Fruit fly (Drosophila melanogaster) whole organism, embryonic: ENCODE data around the gene CG33791.

ENCODE experiments used
- Atf-2 ChIP-seq: fragments of 200-800 bp; sonication (Bioruptor generic); optimal IDR thresholded peaks from 2 replicates; lab custom pipeline; 2016; ENCODE audit warnings: missing biosample characterization, missing genetic modification characterization
- B-H1 ChIP-seq: fragments of 200-800 bp; sonication (Bioruptor generic); IDR thresholded peaks from 3 replicates; pipeline ENCODE4 v1.3.6; 2022; ENCODE audit warnings: missing biosample characterization, missing genetic modification characterization
- CG10543 ChIP-seq: fragments of 200-800 bp; sonication (Bioruptor generic); optimal IDR thresholded peaks from 3 replicates; lab custom pipeline; 2017; ENCODE audit warnings: missing biosample characterization, mild to moderate bottlenecking, missing genetic modification characterization, moderate library complexity
- CG11504 ChIP-seq: fragments of 200-800 bp; sonication (Bioruptor generic); optimal IDR thresholded peaks from 3 replicates; lab custom pipeline; 2019; ENCODE audit warnings: missing biosample characterization, mild to moderate bottlenecking, missing genetic modification characterization, moderate library complexity
- CG12071 ChIP-seq: fragments of 200-800 bp; sonication (Bioruptor generic); optimal IDR thresholded peaks from 3 replicates; lab custom pipeline; 2018; ENCODE audit warnings: missing biosample characterization, mild to moderate bottlenecking, missing genetic modification characterization
- CG14667 ChIP-seq: fragments of 200-800 bp; sonication (Bioruptor generic); IDR thresholded peaks from 2 replicates; pipeline ENCODE4 v1.3.6; 2022; ENCODE audit warnings: missing biosample characterization, missing genetic modification characterization
- CG15073 ChIP-seq: fragments of 200-800 bp; sonication (Bioruptor generic); optimal IDR thresholded peaks from 2 replicates; lab custom pipeline; 2016; ENCODE audit warnings: missing biosample characterization, missing genetic modification characterization
- CG15479 ChIP-seq: fragments of 200-800 bp; sonication (Bioruptor generic); optimal IDR thresholded peaks from 3 replicates; lab custom pipeline; 2019; ENCODE audit warnings: missing biosample characterization, mild to moderate bottlenecking, missing genetic modification characterization, moderate library complexity
- CG18619 ChIP-seq: fragments of 200-800 bp; sonication (Bioruptor generic); optimal IDR thresholded peaks from 3 replicates; lab custom pipeline; 2017; ENCODE audit warnings: missing biosample characterization, mild to moderate bottlenecking, missing genetic modification characterization
- CG18764 ChIP-seq: fragments of 200-800 bp; sonication (Bioruptor generic); optimal IDR thresholded peaks from 3 replicates; lab custom pipeline; 2016; ENCODE audit warnings: missing biosample characterization, missing genetic modification characterization
- CG2678 ChIP-seq: fragments of 200-800 bp; sonication (Bioruptor generic); optimal IDR thresholded peaks from 3 replicates; lab custom pipeline; 2019; ENCODE audit warnings: missing biosample characterization, mild to moderate bottlenecking, missing genetic modification characterization, moderate library complexity
- CG3281 ChIP-seq: fragments of 200-800 bp; sonication (Bioruptor generic); optimal IDR thresholded peaks from 3 replicates; lab custom pipeline; 2017; ENCODE audit warnings: missing biosample characterization, mild to moderate bottlenecking, missing genetic modification characterization
- CG34422 ChIP-seq: fragments of 200-800 bp; sonication (Bioruptor generic); IDR thresholded peaks from 3 replicates; pipeline ENCODE4 v1.3.6; 2022; ENCODE audit warnings: missing biosample characterization, missing genetic modification characterization
- CG6272 ChIP-seq: fragments of 200-800 bp; sonication (Bioruptor generic); IDR thresholded peaks from 2 replicates; pipeline ENCODE4 v1.3.6; 2022; ENCODE audit warnings: missing biosample characterization, missing genetic modification characterization
- CG6683 ChIP-seq: fragments of 200-800 bp; sonication (Bioruptor generic); optimal IDR thresholded peaks from 2 replicates; lab custom pipeline; 2017; ENCODE audit warnings: missing biosample characterization, mild to moderate bottlenecking, missing genetic modification characterization, missing genetic modification reagents
- CG7839 ChIP-seq: fragments of 200-800 bp; sonication (Bioruptor generic); optimal IDR thresholded peaks from 3 replicates; lab custom pipeline; 2018; ENCODE audit warnings: missing biosample characterization, mild to moderate bottlenecking, missing genetic modification characterization, moderate library complexity
- D ChIP-seq, 2 experiments: fragments of 200-800 bp in 1 of 2; fragments of >200 bp in 1 of 2; sonication (Bioruptor generic) in 1 of 2; optimal IDR thresholded peaks; 2 replicates in 1 of 2; 3 replicates in 1 of 2; lab custom pipeline; 2017; ENCODE audit warnings: mild to moderate bottlenecking in 1 of 2, missing biosample characterization in 1 of 2, missing genetic modification characterization in 1 of 2, missing genetic modification reagents in 1 of 2
- D19A ChIP-seq: fragments of 200-800 bp; optimal IDR thresholded peaks from 3 replicates; lab custom pipeline; 2019; ENCODE audit warnings: missing biosample characterization, mild to moderate bottlenecking, missing genetic modification characterization, moderate library complexity
- Dek ChIP-seq: fragments of 200-800 bp; sonication (Bioruptor generic); optimal IDR thresholded peaks from 3 replicates; lab custom pipeline; 2019; ENCODE audit warnings: missing biosample characterization, mild to moderate bottlenecking, missing genetic modification characterization, moderate library complexity
- Hr78 ChIP-seq, 2 experiments: fragments of 200-800 bp in 1 of 2; fragments of >200 bp in 1 of 2; sonication (Bioruptor generic) in 1 of 2; optimal IDR thresholded peaks; 2 replicates each; lab custom pipeline; 2017 to 2019; ENCODE audit warnings: missing biosample characterization in 2 of 2, missing genetic modification characterization in 2 of 2, mild to moderate bottlenecking in 1 of 2, moderate library complexity in 1 of 2
- Nf-YA ChIP-seq: fragments of 200-800 bp; sonication (Bioruptor generic); IDR thresholded peaks from 2 replicates; pipeline ENCODE4 v1.3.6; 2022; ENCODE audit warnings: missing biosample characterization, missing genetic modification characterization
- Xbp1 ChIP-seq: fragments of 200-800 bp; sonication (Bioruptor generic); optimal IDR thresholded peaks from 3 replicates; lab custom pipeline; 2016; ENCODE audit warnings: missing biosample characterization, mild to moderate bottlenecking, missing genetic modification characterization
- bab2 ChIP-seq: fragments of 200-800 bp; sonication (Bioruptor generic); optimal IDR thresholded peaks from 2 replicates; lab custom pipeline; 2016; ENCODE audit warnings: missing biosample characterization, missing genetic modification characterization
- bbx ChIP-seq: fragments of 200-800 bp; sonication (Bioruptor generic); IDR thresholded peaks from 2 replicates; pipeline ENCODE4 v1.3.6; 2022; ENCODE audit warnings: missing biosample characterization, missing genetic modification characterization; ENCODE audit not compliant: partially characterized antibody
- bcd ChIP-seq: fragments of 200-800 bp; sonication (Bioruptor generic); optimal IDR thresholded peaks from 2 replicates; lab custom pipeline; 2017; ENCODE audit warnings: missing biosample characterization, mild to moderate bottlenecking, missing genetic modification characterization
- chm ChIP-seq: fragments of 200-800 bp; sonication (Bioruptor generic); IDR thresholded peaks from 2 replicates; pipeline ENCODE4 v1.3.6; 2022; ENCODE audit warnings: missing biosample characterization, missing genetic modification characterization
- crc ChIP-seq: fragments of 200-800 bp; sonication (Bioruptor generic); optimal IDR thresholded peaks from 2 replicates; lab custom pipeline; 2016; ENCODE audit warnings: missing biosample characterization, missing genetic modification characterization
- cwo ChIP-seq: fragments of 200-800 bp; sonication (Bioruptor generic); optimal IDR thresholded peaks from 3 replicates; lab custom pipeline; 2017; ENCODE audit warnings: missing biosample characterization, missing genetic modification characterization, mild to moderate bottlenecking, moderate library complexity, missing genetic modification reagents
- dmrt99B ChIP-seq: fragments of 200-800 bp; sonication (Bioruptor generic); optimal IDR thresholded peaks from 2 replicates; lab custom pipeline; 2018; ENCODE audit warnings: missing biosample characterization, mild to moderate bottlenecking, missing genetic modification characterization, moderate library complexity
- dpn ChIP-seq, 2 experiments: fragments of 200-800 bp; sonication (Bioruptor generic); optimal IDR thresholded peaks; 3 replicates each; lab custom pipeline; 2016; ENCODE audit warnings: missing biosample characterization in 2 of 2, missing genetic modification characterization in 2 of 2
- eve ChIP-seq, 2 experiments: fragments of >200 bp; optimal IDR thresholded peaks; 2 replicates each; lab custom pipeline; 2017; ENCODE audit warnings: missing biosample characterization in 2 of 2, missing genetic modification characterization in 2 of 2
- eyg ChIP-seq: fragments of 200-800 bp; sonication (Bioruptor generic); optimal IDR thresholded peaks from 3 replicates; lab custom pipeline; 2016; ENCODE audit warnings: missing biosample characterization, missing genetic modification characterization
- gcm2 ChIP-seq: fragments of 200-800 bp; sonication (Bioruptor generic); optimal IDR thresholded peaks from 2 replicates; lab custom pipeline; 2016; ENCODE audit warnings: missing biosample characterization, missing genetic modification characterization
- ham ChIP-seq: fragments of 200-800 bp; sonication (Bioruptor generic); IDR thresholded peaks from 2 replicates; pipeline ENCODE4 v1.3.6; 2022; ENCODE audit warnings: missing biosample characterization, missing genetic modification characterization
- hbn ChIP-seq: fragments of 200-800 bp; sonication (Bioruptor generic); IDR thresholded peaks from 2 replicates; pipeline ENCODE4 v1.3.6; 2022; ENCODE audit warnings: missing biosample characterization, missing genetic modification characterization; ENCODE audit not compliant: partially characterized antibody
- kni ChIP-seq: fragments of 200-800 bp; sonication (Bioruptor generic); optimal IDR thresholded peaks from 3 replicates; lab custom pipeline; 2017; ENCODE audit warnings: mild to moderate bottlenecking, missing biosample characterization, missing genetic modification reagents, missing genetic modification characterization
- lilli ChIP-seq: fragments of 200-800 bp; sonication (Bioruptor generic); optimal IDR thresholded peaks from 3 replicates; lab custom pipeline; 2016; ENCODE audit warnings: missing biosample characterization, missing genetic modification characterization
- pan ChIP-seq, 4 experiments: fragments of >200 bp in 3 of 4; fragments of 200-800 bp in 1 of 4; sonication (Bioruptor generic) in 1 of 4; optimal IDR thresholded peaks in 3 of 4; IDR thresholded peaks in 1 of 4; 2 replicates each; pipeline versions ENCODE4 v1.3.6 to Lab custom; 2017 to 2022; ENCODE audit warnings: missing biosample characterization in 2 of 4, missing genetic modification characterization in 2 of 4, mixed read lengths in 1 of 4
- prd ChIP-seq, 3 experiments: fragments of >200 bp in 2 of 3; fragments of 200-800 bp in 1 of 3; sonication (Bioruptor generic) in 1 of 3; optimal IDR thresholded peaks in 2 of 3; IDR thresholded peaks in 1 of 3; 2 replicates in 2 of 3; 3 replicates in 1 of 3; pipeline versions ENCODE4 v1.3.6 to Lab custom; 2017 to 2022; ENCODE audit warnings: missing biosample characterization in 1 of 3, missing genetic modification characterization in 1 of 3
- psq ChIP-seq: fragments of 200-800 bp; sonication (Bioruptor generic); optimal IDR thresholded peaks from 2 replicates; lab custom pipeline; 2017; ENCODE audit warnings: missing biosample characterization, missing genetic modification characterization
- pum ChIP-seq: fragments of 200-800 bp; sonication (Bioruptor generic); optimal IDR thresholded peaks from 2 replicates; lab custom pipeline; 2016; ENCODE audit warnings: missing biosample characterization, missing genetic modification characterization
- pzg ChIP-seq: fragments of 200-800 bp; sonication (Bioruptor generic); optimal IDR thresholded peaks from 3 replicates; lab custom pipeline; 2018; ENCODE audit warnings: missing biosample characterization, mild to moderate bottlenecking, missing genetic modification characterization, moderate library complexity
- repo ChIP-seq: fragments of 200-800 bp; sonication (Bioruptor generic); optimal IDR thresholded peaks from 2 replicates; lab custom pipeline; 2016; ENCODE audit warnings: missing biosample characterization, missing genetic modification characterization
- schlank ChIP-seq: fragments of 200-800 bp; sonication (Bioruptor generic); optimal IDR thresholded peaks from 2 replicates; lab custom pipeline; 2018; ENCODE audit warnings: missing biosample characterization, mild to moderate bottlenecking, missing genetic modification characterization
- sob ChIP-seq: fragments of 200-800 bp; sonication (Bioruptor generic); IDR thresholded peaks from 2 replicates; pipeline ENCODE4 v1.3.6; 2022; ENCODE audit warnings: missing biosample characterization, missing genetic modification characterization
- sqz ChIP-seq: fragments of 200-800 bp; sonication (Bioruptor generic); optimal IDR thresholded peaks from 3 replicates; lab custom pipeline; 2018; ENCODE audit warnings: missing biosample characterization, mild to moderate bottlenecking, missing genetic modification characterization
- toy ChIP-seq: fragments of 200-800 bp; sonication (Bioruptor generic); IDR thresholded peaks from 2 replicates; pipeline ENCODE4 v1.3.6; 2022; ENCODE audit warnings: missing biosample characterization, missing genetic modification characterization

The CG33791 gene

dm6 chr3L:1591692-1592371 lies 10.9 kb upstream of the CG33791 start (continued):
- TF ChIP-seq CG6683 (GFP tag; lab: Kevin White, UChicago), result peak; percentile 79
- peak in 1 of 2 experiments; percentile 78 for TF ChIP-seq dpn (GFP tag; optimal IDR thresholded peaks at IDR 0.05; lab: Kevin White, UChicago)
- TF ChIP-seq sqz (GFP tag; lab: Kevin White, UChicago), result no peak
- TF ChIP-seq hbn, result no peak
- peak; percentile 49 for TF ChIP-seq lilli
- no peak for TF ChIP-seq CG14667 (GFP tag; lab: Robert Waterston, UW)
- no peak for TF ChIP-seq Atf-2 (GFP tag; lab: Kevin White, UChicago)
- no peak for TF ChIP-seq CG15479 (GFP tag; lab: Kevin White, UChicago)
- peak; percentile 63 for TF ChIP-seq bab2 (GFP tag; lab: Kevin White, UChicago)
- TF ChIP-seq chm, result peak; percentile 43; the same call in 1 of the 2 replicates
- peak; percentile 82 for TF ChIP-seq CG10543 (GFP tag; lab: Kevin White, UChicago)
- TF ChIP-seq D19A (tag; lab: Kevin White, UChicago), result no peak
- TF ChIP-seq CG18764, result no peak
- TF ChIP-seq kni, result no peak
- no peak for TF ChIP-seq CG11504
- 0 out of 2 replicates have a peak, but pooled peaks have one; percentile 18 for TF ChIP-seq toy (GFP tag; lab: Robert Waterston, UW)
- peak; percentile 88 for TF ChIP-seq CG2678
- TF ChIP-seq B-H1, result no peak; the same call in 2 of the 3 replicates
- no peak for TF ChIP-seq Hr78 (GFP tag; optimal IDR thresholded peaks at IDR 0.05; lab: Kevin White, UChicago)
- peak; percentile 78 for TF ChIP-seq cwo
- peak; percentile 93 for TF ChIP-seq schlank (tag; lab: Kevin White, UChicago)
- TF ChIP-seq pan (optimal IDR thresholded peaks at IDR 0.05; lab: Kevin White, UChicago), result no peak
- peak in 1 of 2 experiments; percentile 55 for TF ChIP-seq pan (GFP tag; optimal IDR thresholded peaks at IDR 0.05 in 1 of 2, IDR thresholded peaks at IDR 0.05 in 1 of 2)
- TF ChIP-seq eve (GFP tag; optimal IDR thresholded peaks at IDR 0.05; lab: Kevin White, UChicago), result no peak
- peak; percentile 80 for TF ChIP-seq Dek (tag; lab: Kevin White, UChicago)
- peak; percentile 47; the same call in 1 of the 2 replicates for TF ChIP-seq Nf-YA (GFP tag; lab: Robert Waterston, UW)
- peak; percentile 69 for TF ChIP-seq repo (GFP tag; lab: Kevin White, UChicago)
- peak; percentile 16 for TF ChIP-seq Xbp1
- TF ChIP-seq CG15073 (GFP tag; lab: Kevin White, UChicago), result no peak
- TF ChIP-seq gcm2 (GFP tag; lab: Kevin White, UChicago), result no peak
- TF ChIP-seq eyg (GFP tag; lab: Kevin White, UChicago), result peak; percentile 78
- TF ChIP-seq CG18619, result peak; percentile 79
- no peak for TF ChIP-seq D (optimal IDR thresholded peaks at IDR 0.05; lab: Kevin White, UChicago)
- peak; percentile 15 for TF ChIP-seq D (GFP tag; optimal IDR thresholded peaks at IDR 0.05; lab: Kevin White, UChicago)
- TF ChIP-seq psq (GFP tag; lab: Kevin White, UChicago), result peak; percentile 6
- peak; percentile 58 for TF ChIP-seq bcd
- no peak for TF ChIP-seq pzg
- no peak for TF ChIP-seq CG6272 (GFP tag; lab: Robert Waterston, UW)
- no peak for TF ChIP-seq CG7839 (tag; lab: Kevin White, UChicago)
- TF ChIP-seq ham (GFP tag; lab: Robert Waterston, UW), result no peak
- TF ChIP-seq CG34422 (GFP tag; lab: Robert Waterston, UW), result no peak
- no peak for TF ChIP-seq dmrt99B
- no peak for TF ChIP-seq pum
- no peak for TF ChIP-seq prd (optimal IDR thresholded peaks at IDR 0.05; lab: Kevin White, UChicago)
- no peak for TF ChIP-seq prd (GFP tag; IDR thresholded peaks at IDR 0.05; lab: Robert Waterston, UW)
- peak; percentile 93 for TF ChIP-seq CG3281 (GFP tag; lab: Kevin White, UChicago)
- peak; percentile 94 for TF ChIP-seq CG12071 (GFP tag; lab: Kevin White, UChicago)
- peak; percentile 71 for TF ChIP-seq crc
- TF ChIP-seq sob (GFP tag; lab: Robert Waterston, UW), result peak; percentile 84; the same call in 1 of the 2 replicates
- TF ChIP-seq bbx, result no peak
